Comparison of ENCODE assay signal across 1 fruit fly cellular context in the genomic region with DNA sequence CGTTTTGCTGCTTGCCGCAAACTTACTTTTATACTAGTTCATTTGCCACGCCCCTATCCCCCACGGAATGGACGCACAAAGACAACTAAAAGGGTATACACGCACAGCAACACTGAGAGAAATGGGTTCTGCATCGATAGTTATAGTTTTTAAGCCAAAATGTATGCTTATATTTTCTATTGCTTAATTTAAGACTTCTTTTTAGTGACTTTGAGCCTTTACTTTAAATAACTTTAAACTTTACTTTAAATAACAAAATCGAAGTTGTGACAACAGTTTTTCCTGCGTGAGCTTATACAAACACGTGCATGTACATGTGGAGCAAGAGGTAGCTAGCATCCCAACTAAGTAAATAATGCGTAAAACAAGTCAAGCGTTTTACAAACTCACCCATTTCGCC.
A peak's percentile ranks its signal among the peaks of the same experiment; 100 is the strongest.
TF ChIP-seq lines count a peak whose summit lies in the region.

No protein-coding gene starts in this region.

TF ChIP-seq in whole organism, embryonic, 481 proteins besides CTCF, POLR2A, EP300 and RAD21 (continued from another document):
- peak; percentile 17 for TF ChIP-seq CG2712 (tag; optimal IDR thresholded peaks at IDR 0.05; lab: Kevin White, UChicago)
- no peak for TF ChIP-seq esg (GFP tag; conservative IDR thresholded peaks at IDR 0.05; lab: Robert Waterston, UW)
- TF ChIP-seq ems (GFP tag; optimal IDR thresholded peaks at IDR 0.05; lab: Kevin White, UChicago): no peak
- TF ChIP-seq CG12659 (GFP tag; optimal IDR thresholded peaks at IDR 0.05; lab: Kevin White, UChicago): no peak
- no peak for TF ChIP-seq cas (GFP tag; IDR thresholded peaks at IDR 0.05; lab: Robert Waterston, UW)
- TF ChIP-seq tio (GFP tag; optimal IDR thresholded peaks at IDR 0.05; lab: Kevin White, UChicago): no peak
- no peak for TF ChIP-seq CG12769 (tag; optimal IDR thresholded peaks at IDR 0.05; lab: Kevin White, UChicago)
- TF ChIP-seq CG11093 (GFP tag; IDR thresholded peaks at IDR 0.05; lab: Robert Waterston, UW): no peak
- TF ChIP-seq CG15696 (tag; optimal IDR thresholded peaks at IDR 0.05; lab: Kevin White, UChicago): no peak
- TF ChIP-seq CG7357 (GFP tag; IDR thresholded peaks at IDR 0.05; lab: Robert Waterston, UW): no peak
- no peak for TF ChIP-seq knrl (GFP tag; IDR thresholded peaks at IDR 0.05; lab: Robert Waterston, UW; ENCODE audit: partially characterized antibody)
- TF ChIP-seq Ssrp (tag; optimal IDR thresholded peaks at IDR 0.05; lab: Kevin White, UChicago): no peak
- peak; percentile 5 for TF ChIP-seq CG8281 (tag; optimal IDR thresholded peaks at IDR 0.05; lab: Kevin White, UChicago)
- TF ChIP-seq Fer2 (tag; optimal IDR thresholded peaks at IDR 0.05; lab: Kevin White, UChicago): no peak
- TF ChIP-seq nerfin-1 (tag; optimal IDR thresholded peaks at IDR 0.05; lab: Kevin White, UChicago): no peak
- no peak for TF ChIP-seq HLH4C (GFP tag; IDR thresholded peaks at IDR 0.05; lab: Robert Waterston, UW; ENCODE audit: partially characterized antibody)
- no peak for TF ChIP-seq CG2202 (tag; optimal IDR thresholded peaks at IDR 0.05; lab: Kevin White, UChicago)
- TF ChIP-seq lilli (GFP tag; optimal IDR thresholded peaks at IDR 0.05; lab: Kevin White, UChicago): peak; percentile 25
- TF ChIP-seq mirr (GFP tag; optimal IDR thresholded peaks at IDR 0.05; lab: Kevin White, UChicago): no peak
- TF ChIP-seq NfI (GFP tag; optimal IDR thresholded peaks at IDR 0.05; lab: Kevin White, UChicago): no peak
- TF ChIP-seq vnd (GFP tag; IDR thresholded peaks at IDR 0.05; lab: Robert Waterston, UW; ENCODE audit: partially characterized antibody): no peak
- TF ChIP-seq CG18476 (GFP tag; optimal IDR thresholded peaks at IDR 0.05; lab: Kevin White, UChicago): no peak
- TF ChIP-seq CG17186 (GFP tag; optimal IDR thresholded peaks at IDR 0.05; lab: Kevin White, UChicago): no peak
- TF ChIP-seq CG12299 (tag; optimal IDR thresholded peaks at IDR 0.05; lab: Kevin White, UChicago): no peak
- no peak for TF ChIP-seq stwl (tag; optimal IDR thresholded peaks at IDR 0.05; lab: Kevin White, UChicago)
- no peak for TF ChIP-seq CG4328 (GFP tag; optimal IDR thresholded peaks at IDR 0.05; lab: Kevin White, UChicago)
- TF ChIP-seq CG11723 (GFP tag; optimal IDR thresholded peaks at IDR 0.05; lab: Kevin White, UChicago): no peak
- no peak for TF ChIP-seq repo (GFP tag; optimal IDR thresholded peaks at IDR 0.05; lab: Kevin White, UChicago)
- no peak for TF ChIP-seq cato (GFP tag; optimal IDR thresholded peaks at IDR 0.05; lab: Kevin White, UChicago; ENCODE audit: borderline replicate concordance)
- no peak for TF ChIP-seq Oaz (GFP tag; IDR thresholded peaks at IDR 0.05; lab: Robert Waterston, UW)
- no peak for TF ChIP-seq jing (GFP tag; optimal IDR thresholded peaks at IDR 0.05; lab: Kevin White, UChicago)
- TF ChIP-seq CG2129 (GFP tag; IDR thresholded peaks at IDR 0.05; lab: Robert Waterston, UW; ENCODE audit: partially characterized antibody): no peak
- TF ChIP-seq br (optimal IDR thresholded peaks at IDR 0.05; lab: Kevin White, UChicago): no peak
- TF ChIP-seq CG10267 (tag; optimal IDR thresholded peaks at IDR 0.05; lab: Kevin White, UChicago): no peak
- no peak for TF ChIP-seq CG2889 (GFP tag; IDR thresholded peaks at IDR 0.05; lab: Robert Waterston, UW)
- TF ChIP-seq CG32767 (GFP tag; IDR thresholded peaks at IDR 0.05; lab: Robert Waterston, UW): 0 out of 2 replicates have a peak, but pooled peaks have one; percentile 19
- TF ChIP-seq CG17568 (GFP tag; optimal IDR thresholded peaks at IDR 0.05; lab: Kevin White, UChicago): no peak
- peak; percentile 9 for TF ChIP-seq HHEX (GFP tag; optimal IDR thresholded peaks at IDR 0.05; lab: Kevin White, UChicago)
- TF ChIP-seq pros (GFP tag; optimal IDR thresholded peaks at IDR 0.05; lab: Kevin White, UChicago): no peak
- TF ChIP-seq lola (GFP tag; optimal IDR thresholded peaks at IDR 0.05; lab: Kevin White, UChicago): no peak
- TF ChIP-seq hb (GFP tag; IDR thresholded peaks at IDR 0.05; lab: Robert Waterston, UW; ENCODE audit: partially characterized antibody): no peak
- no peak for TF ChIP-seq Nf-YC (tag; optimal IDR thresholded peaks at IDR 0.05; lab: Kevin White, UChicago)
- TF ChIP-seq disco-r (GFP tag; optimal IDR thresholded peaks at IDR 0.05; lab: Kevin White, UChicago): no peak
- no peak for TF ChIP-seq CG15073 (GFP tag; optimal IDR thresholded peaks at IDR 0.05; lab: Kevin White, UChicago)
- peak; percentile 60 for TF ChIP-seq CG2678 (tag; optimal IDR thresholded peaks at IDR 0.05; lab: Kevin White, UChicago)
- no peak for TF ChIP-seq Adf1 (GFP tag; IDR thresholded peaks at IDR 0.05; lab: Robert Waterston, UW)
- TF ChIP-seq Sox100B (GFP tag; optimal IDR thresholded peaks at IDR 0.05; lab: Kevin White, UChicago): no peak
- no peak for TF ChIP-seq Mes4 (GFP tag; optimal IDR thresholded peaks at IDR 0.05; lab: Kevin White, UChicago)
- TF ChIP-seq tgo (GFP tag; IDR thresholded peaks at IDR 0.05; lab: Robert Waterston, UW): peak; percentile 42; the same call in 1 of the 3 replicates
- no peak for TF ChIP-seq CG4282 (GFP tag; optimal IDR thresholded peaks at IDR 0.05; lab: Kevin White, UChicago)
- TF ChIP-seq chm (GFP tag; IDR thresholded peaks at IDR 0.05; lab: Robert Waterston, UW): no peak
- no peak for TF ChIP-seq CG3065 (GFP tag; optimal IDR thresholded peaks at IDR 0.05; lab: Kevin White, UChicago)
- no peak for TF ChIP-seq corto (GFP tag; optimal IDR thresholded peaks at IDR 0.05; lab: Kevin White, UChicago)
- TF ChIP-seq dmrt99B (tag; optimal IDR thresholded peaks at IDR 0.05; lab: Kevin White, UChicago): peak; percentile 41
- no peak for TF ChIP-seq Mad (GFP tag; optimal IDR thresholded peaks at IDR 0.05; lab: Kevin White, UChicago)
- no peak for TF ChIP-seq CG2116 (GFP tag; optimal IDR thresholded peaks at IDR 0.05; lab: Kevin White, UChicago)
- TF ChIP-seq CG15514 (GFP tag; optimal IDR thresholded peaks at IDR 0.05; lab: Kevin White, UChicago): no peak
- no peak for TF ChIP-seq CG14710 (tag; optimal IDR thresholded peaks at IDR 0.05; lab: Kevin White, UChicago)
- no peak for TF ChIP-seq CG4360 (GFP tag; IDR thresholded peaks at IDR 0.05; lab: Robert Waterston, UW)
- no peak for TF ChIP-seq CG6254 (GFP tag; optimal IDR thresholded peaks at IDR 0.05; lab: Kevin White, UChicago)
- no peak; the same call in 1 of the 2 replicates for TF ChIP-seq CG6689 (GFP tag; IDR thresholded peaks at IDR 0.05; lab: Robert Waterston, UW)
- no peak for TF ChIP-seq unc-4 (GFP tag; IDR thresholded peaks at IDR 0.05; lab: Robert Waterston, UW; ENCODE audit: partially characterized antibody)
- TF ChIP-seq CG3163 (GFP tag; optimal IDR thresholded peaks at IDR 0.05; lab: Kevin White, UChicago): no peak
- no peak for TF ChIP-seq ato (GFP tag; IDR thresholded peaks at IDR 0.05; lab: Robert Waterston, UW; ENCODE audit: partially characterized antibody)
- TF ChIP-seq ac (GFP tag; optimal IDR thresholded peaks at IDR 0.05; lab: Kevin White, UChicago): no peak
- TF ChIP-seq Rfx (GFP tag; IDR thresholded peaks at IDR 0.05; lab: Robert Waterston, UW): peak; percentile 29; the same call in 1 of the 2 replicates
- peak; percentile 53 for TF ChIP-seq slbo (GFP tag; IDR thresholded peaks at IDR 0.05; lab: Robert Waterston, UW)
- no peak for TF ChIP-seq Xbp1 (GFP tag; optimal IDR thresholded peaks at IDR 0.05; lab: Kevin White, UChicago)
- TF ChIP-seq CG7271 (tag; optimal IDR thresholded peaks at IDR 0.05; lab: Kevin White, UChicago): no peak
- no peak for TF ChIP-seq Tbp (GFP tag; optimal IDR thresholded peaks at IDR 0.05; lab: Kevin White, UChicago)
- TF ChIP-seq cg (GFP tag; optimal IDR thresholded peaks at IDR 0.05; lab: Kevin White, UChicago): no peak
- TF ChIP-seq seq (GFP tag; IDR thresholded peaks at IDR 0.05; lab: Robert Waterston, UW): no peak
- TF ChIP-seq onecut (GFP tag; IDR thresholded peaks at IDR 0.05; lab: Robert Waterston, UW): no peak
- TF ChIP-seq ara (GFP tag; IDR thresholded peaks at IDR 0.05; lab: Robert Waterston, UW): 0 out of 2 replicates have a peak, but pooled peaks have one; percentile 17
- TF ChIP-seq Ets65A (GFP tag; lab: Kevin White, UChicago): peak; percentile 89
- peak; percentile 35 for TF ChIP-seq CG3281 (GFP tag; optimal IDR thresholded peaks at IDR 0.05; lab: Kevin White, UChicago)
- no peak for TF ChIP-seq Nf-YA (GFP tag; IDR thresholded peaks at IDR 0.05; lab: Robert Waterston, UW)
- peak; percentile 55 for TF ChIP-seq CG2120 (GFP tag; optimal IDR thresholded peaks at IDR 0.05; lab: Kevin White, UChicago)
